Fruit fly (Drosophila melanogaster) whole organism, embryonic: ENCODE data around the gene CG42809.

ENCODE experiments used
- Bgb ChIP-seq: fragments of 200-800 bp; sonication (Bioruptor generic); IDR thresholded peaks from 2 replicates; pipeline ENCODE4 v1.3.6; 2022; ENCODE audit warnings: missing biosample characterization, missing genetic modification characterization; ENCODE audit not compliant: partially characterized antibody
- CG10431 ChIP-seq: fragments of 200-800 bp; sonication (Bioruptor generic); optimal IDR thresholded peaks from 3 replicates; lab custom pipeline; 2018; ENCODE audit warnings: missing biosample characterization, mild to moderate bottlenecking, missing genetic modification characterization
- CG11093 ChIP-seq: fragments of 200-800 bp; sonication (Bioruptor generic); IDR thresholded peaks from 3 replicates; pipeline ENCODE4 v1.3.6; 2022; ENCODE audit warnings: missing biosample characterization, missing genetic modification characterization
- CG12071 ChIP-seq: fragments of 200-800 bp; sonication (Bioruptor generic); optimal IDR thresholded peaks from 3 replicates; lab custom pipeline; 2018; ENCODE audit warnings: missing biosample characterization, mild to moderate bottlenecking, missing genetic modification characterization
- CG12744 ChIP-seq: fragments of 200-800 bp; sonication (Bioruptor generic); optimal IDR thresholded peaks from 2 replicates; lab custom pipeline; 2016; ENCODE audit warnings: missing biosample characterization, missing genetic modification characterization
- CG13894 ChIP-seq: fragments of 200-800 bp; sonication (Bioruptor generic); optimal IDR thresholded peaks from 3 replicates; lab custom pipeline; 2018; ENCODE audit warnings: missing biosample characterization, mild to moderate bottlenecking, missing genetic modification characterization, moderate library complexity
- CG14860 ChIP-seq: fragments of 200-800 bp; sonication (Bioruptor generic); IDR thresholded peaks from 3 replicates; pipeline ENCODE4 v1.3.6; 2022; ENCODE audit warnings: missing biosample characterization, missing genetic modification characterization; ENCODE audit not compliant: partially characterized antibody
- CG18764 ChIP-seq: fragments of 200-800 bp; sonication (Bioruptor generic); optimal IDR thresholded peaks from 3 replicates; lab custom pipeline; 2016; ENCODE audit warnings: missing biosample characterization, missing genetic modification characterization
- CG3163 ChIP-seq: fragments of 200-800 bp; sonication (Bioruptor generic); optimal IDR thresholded peaks from 3 replicates; lab custom pipeline; 2016; ENCODE audit warnings: missing biosample characterization, missing genetic modification characterization
- CG4730 ChIP-seq: fragments of 200-800 bp; sonication (Bioruptor generic); IDR thresholded peaks from 2 replicates; pipeline ENCODE4 v1.3.6; 2022; ENCODE audit warnings: missing biosample characterization, missing genetic modification characterization
- CG4820 ChIP-seq: fragments of 200-800 bp; sonication (Bioruptor generic); optimal IDR thresholded peaks from 3 replicates; lab custom pipeline; 2016; ENCODE audit warnings: missing biosample characterization, missing genetic modification characterization
- CG6175 ChIP-seq: fragments of 200-800 bp; sonication (Bioruptor generic); IDR thresholded peaks from 3 replicates; pipeline ENCODE4 v1.3.6; 2022; ENCODE audit warnings: missing biosample characterization, missing genetic modification characterization
- CG6654 ChIP-seq: fragments of 200-800 bp; sonication (Bioruptor generic); optimal IDR thresholded peaks from 2 replicates; lab custom pipeline; 2017; ENCODE audit warnings: missing biosample characterization, mild to moderate bottlenecking, missing genetic modification characterization
- CG7963 ChIP-seq: fragments of 200-800 bp; sonication (Bioruptor generic); IDR thresholded peaks from 3 replicates; pipeline ENCODE4 v1.3.6; 2022; ENCODE audit warnings: missing biosample characterization, missing genetic modification characterization; ENCODE audit not compliant: partially characterized antibody
- CG8478 ChIP-seq: fragments of >200 bp; optimal IDR thresholded peaks from 2 replicates; lab custom pipeline; 2018
- Dref ChIP-seq: fragments of 200-800 bp; sonication (Bioruptor generic); IDR thresholded peaks from 2 replicates; pipeline ENCODE4 v1.3.6; 2022; ENCODE audit warnings: missing biosample characterization, missing genetic modification characterization
- ERR ChIP-seq: fragments of 200-800 bp; sonication (Bioruptor generic); optimal IDR thresholded peaks from 2 replicates; lab custom pipeline; 2016; ENCODE audit warnings: missing biosample characterization, missing genetic modification characterization
- Ets97D ChIP-seq: fragments of 200-800 bp; sonication (Bioruptor generic); optimal IDR thresholded peaks from 3 replicates; lab custom pipeline; 2016; ENCODE audit warnings: missing biosample characterization, missing genetic modification characterization
- GATAe ChIP-seq: fragments of 200-800 bp; sonication (Bioruptor generic); conservative IDR thresholded peaks from 2 replicates; pipeline ENCODE4 v1.3.6; 2022; ENCODE audit warnings: missing biosample characterization, missing genetic modification characterization
- Gug ChIP-seq: fragments of 200-800 bp; sonication (Bioruptor generic); IDR thresholded peaks from 4 replicates; pipeline ENCODE4 v1.3.6; 2022; ENCODE audit warnings: missing biosample characterization, missing genetic modification characterization
- Hey ChIP-seq: fragments of 200-800 bp; sonication (Bioruptor generic); optimal IDR thresholded peaks from 3 replicates; lab custom pipeline; 2018; ENCODE audit warnings: missing biosample characterization, mild to moderate bottlenecking, missing genetic modification characterization
- MBD-R2 ChIP-seq: fragments of 200-800 bp; sonication (Bioruptor generic); IDR thresholded peaks from 2 replicates; pipeline ENCODE4 v1.3.6; 2022; ENCODE audit warnings: missing biosample characterization, missing genetic modification characterization
- MESR4 ChIP-seq: fragments of 200-800 bp; sonication (Bioruptor generic); optimal IDR thresholded peaks from 2 replicates; lab custom pipeline; 2018; ENCODE audit warnings: missing biosample characterization, mild to moderate bottlenecking, missing genetic modification characterization, moderate library complexity
- Myb ChIP-seq: fragments of 200-800 bp; sonication (Bioruptor generic); optimal IDR thresholded peaks from 2 replicates; lab custom pipeline; 2016; ENCODE audit warnings: missing biosample characterization, missing genetic modification characterization
- Rfx ChIP-seq: fragments of 200-800 bp; sonication (Bioruptor generic); IDR thresholded peaks from 2 replicates; pipeline ENCODE4 v1.3.6; 2022; ENCODE audit warnings: missing biosample characterization, missing genetic modification characterization
- Taf1 ChIP-seq: fragments of 200-800 bp; sonication (Bioruptor generic); IDR thresholded peaks from 2 replicates; pipeline ENCODE4 v1.3.6; 2022; ENCODE audit warnings: missing biosample characterization, missing genetic modification characterization
- Xrp1 ChIP-seq: fragments of 200-800 bp; sonication (Bioruptor generic); IDR thresholded peaks from 2 replicates; pipeline ENCODE4 v1.3.6; 2022; ENCODE audit warnings: missing biosample characterization, missing genetic modification characterization
- YL-1 ChIP-seq: fragments of 200-800 bp; sonication (Bioruptor generic); optimal IDR thresholded peaks from 3 replicates; lab custom pipeline; 2017; ENCODE audit warnings: missing biosample characterization, mild to moderate bottlenecking, missing genetic modification characterization
- ato ChIP-seq: fragments of 200-800 bp; sonication (Bioruptor generic); IDR thresholded peaks from 2 replicates; pipeline ENCODE4 v1.3.6; 2022; ENCODE audit warnings: missing biosample characterization, missing genetic modification characterization; ENCODE audit not compliant: partially characterized antibody
- chn ChIP-seq: fragments of 200-800 bp; sonication (Bioruptor generic); optimal IDR thresholded peaks from 2 replicates; lab custom pipeline; 2016; ENCODE audit warnings: missing biosample characterization, missing genetic modification characterization
- corto ChIP-seq: fragments of 200-800 bp; sonication (Bioruptor generic); optimal IDR thresholded peaks from 2 replicates; lab custom pipeline; 2016; ENCODE audit warnings: missing biosample characterization, mild to moderate bottlenecking, missing genetic modification characterization, moderate library complexity
- en ChIP-seq: fragments of 200-800 bp; sonication (Bioruptor generic); optimal IDR thresholded peaks from 2 replicates; lab custom pipeline; 2016; ENCODE audit warnings: missing biosample characterization, missing genetic modification characterization
- eve ChIP-seq, 2 experiments: fragments of >200 bp; optimal IDR thresholded peaks; 2 replicates each; lab custom pipeline; 2017; ENCODE audit warnings: missing biosample characterization in 2 of 2, missing genetic modification characterization in 2 of 2
- fd96Cb ChIP-seq: fragments of 200-800 bp; sonication (Bioruptor generic); optimal IDR thresholded peaks from 2 replicates; lab custom pipeline; 2018; ENCODE audit warnings: missing biosample characterization, mild to moderate bottlenecking, missing genetic modification characterization, moderate library complexity
- gro ChIP-seq: fragments of 200-800 bp; sonication (Bioruptor generic); optimal IDR thresholded peaks from 2 replicates; lab custom pipeline; 2016; ENCODE audit warnings: missing biosample characterization, missing genetic modification characterization
- insv ChIP-seq, 2 experiments: fragments of 200-800 bp; sonication (Bioruptor generic); optimal IDR thresholded peaks; 3 replicates each; lab custom pipeline; 2016 to 2018; ENCODE audit warnings: missing biosample characterization in 2 of 2, missing genetic modification characterization in 2 of 2
- kni ChIP-seq: fragments of 200-800 bp; sonication (Bioruptor generic); optimal IDR thresholded peaks from 3 replicates; lab custom pipeline; 2017; ENCODE audit warnings: mild to moderate bottlenecking, missing biosample characterization, missing genetic modification reagents, missing genetic modification characterization
- lab ChIP-seq: fragments of 200-800 bp; sonication (Bioruptor generic); optimal IDR thresholded peaks from 3 replicates; lab custom pipeline; 2017; ENCODE audit warnings: missing biosample characterization, missing genetic modification characterization, mild to moderate bottlenecking, moderate library complexity, missing genetic modification reagents
- lmd ChIP-seq: fragments of 200-800 bp; sonication (Bioruptor generic); IDR thresholded peaks from 2 replicates; pipeline ENCODE4 v1.3.6; 2022; ENCODE audit warnings: missing biosample characterization, missing genetic modification characterization
- org-1 ChIP-seq: fragments of 200-800 bp; sonication (Bioruptor generic); optimal IDR thresholded peaks from 2 replicates; lab custom pipeline; 2017; ENCODE audit warnings: missing biosample characterization, missing genetic modification characterization
- pb ChIP-seq: fragments of 200-800 bp; sonication (Bioruptor generic); optimal IDR thresholded peaks from 3 replicates; lab custom pipeline; 2016; ENCODE audit warnings: missing biosample characterization, missing genetic modification characterization
- peb ChIP-seq: fragments of 200-800 bp; sonication (Bioruptor generic); IDR thresholded peaks from 2 replicates; pipeline ENCODE4 v1.3.6; 2022; ENCODE audit warnings: missing biosample characterization, missing genetic modification characterization
- phol ChIP-seq: fragments of 200-800 bp; sonication (Bioruptor generic); optimal IDR thresholded peaks from 3 replicates; lab custom pipeline; 2018; ENCODE audit warnings: missing biosample characterization, mild to moderate bottlenecking, missing genetic modification characterization, moderate library complexity
- prd ChIP-seq, 3 experiments: fragments of >200 bp in 2 of 3; fragments of 200-800 bp in 1 of 3; sonication (Bioruptor generic) in 1 of 3; optimal IDR thresholded peaks in 2 of 3; IDR thresholded peaks in 1 of 3; 2 replicates in 2 of 3; 3 replicates in 1 of 3; pipeline versions ENCODE4 v1.3.6 to Lab custom; 2017 to 2022; ENCODE audit warnings: missing biosample characterization in 1 of 3, missing genetic modification characterization in 1 of 3
- psq ChIP-seq: fragments of 200-800 bp; sonication (Bioruptor generic); optimal IDR thresholded peaks from 2 replicates; lab custom pipeline; 2017; ENCODE audit warnings: missing biosample characterization, missing genetic modification characterization
- toy ChIP-seq: fragments of 200-800 bp; sonication (Bioruptor generic); IDR thresholded peaks from 2 replicates; pipeline ENCODE4 v1.3.6; 2022; ENCODE audit warnings: missing biosample characterization, missing genetic modification characterization
- trh ChIP-seq: fragments of 200-800 bp; sonication (Bioruptor generic); optimal IDR thresholded peaks from 2 replicates; lab custom pipeline; 2016; ENCODE audit warnings: missing biosample characterization, missing genetic modification characterization
- ttk ChIP-seq: fragments of 200-800 bp; sonication (Bioruptor generic); IDR thresholded peaks from 2 replicates; pipeline ENCODE4 v2.1.2; 2022; ENCODE audit warnings: missing biosample characterization, missing genetic modification characterization
- zen ChIP-seq: fragments of 200-800 bp; sonication (Bioruptor generic); optimal IDR thresholded peaks from 3 replicates; lab custom pipeline; 2018; ENCODE audit warnings: missing biosample characterization, mild to moderate bottlenecking, missing genetic modification characterization, moderate library complexity
- zen2 ChIP-seq: fragments of 200-800 bp; sonication (Bioruptor generic); IDR thresholded peaks from 3 replicates; pipeline ENCODE4 v1.3.6; 2022; ENCODE audit warnings: missing biosample characterization, missing genetic modification characterization; ENCODE audit not compliant: partially characterized antibody

Gene CG42809

DNA sequence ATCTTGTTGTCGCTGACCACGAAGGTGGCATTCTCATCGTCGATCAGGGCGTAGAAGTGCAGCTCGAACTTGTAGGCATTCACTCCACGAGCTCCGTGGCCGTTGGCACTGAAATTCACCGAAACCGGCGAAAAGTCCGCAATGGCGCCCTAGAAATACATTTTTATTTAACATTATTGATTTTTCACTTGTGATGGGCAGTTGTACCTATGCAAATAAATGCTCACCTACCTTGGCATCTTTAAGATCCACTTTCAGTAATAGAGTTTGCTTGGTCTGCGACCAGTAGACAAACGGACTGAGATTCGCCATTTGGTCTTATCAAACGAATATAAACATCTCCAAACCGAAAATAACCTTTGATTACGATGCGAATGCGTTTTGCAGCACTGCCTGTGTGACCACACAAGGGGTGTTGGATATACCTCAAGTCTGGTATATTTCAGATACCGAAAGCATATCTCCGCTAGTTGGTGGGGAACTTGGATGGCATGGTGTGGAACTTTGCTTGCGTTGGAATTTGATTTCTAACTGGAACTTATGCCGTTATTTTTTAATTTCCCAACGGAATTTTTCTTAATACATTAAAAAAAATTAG is 11.9 kb upstream of the CG42809 start, which contains the start of gene Hacd2 (continued):
- TF ChIP-seq lab (GFP tag; lab: Kevin White, UChicago) (peak; percentile 3), zen (tag; lab: Kevin White, UChicago) (no peak), CG8478 (lab: Kevin White, UChicago) (no peak), MBD-R2 (GFP tag; lab: Robert Waterston, UW) (peak; percentile 94), insv (GFP tag; optimal IDR thresholded peaks at IDR 0.05; lab: Kevin White, UChicago) (peak; percentile 80 to 98), YL-1 (GFP tag; lab: Kevin White, UChicago) (peak; percentile 77), Bgb (GFP tag; lab: Robert Waterston, UW) (peak; percentile 40; the same call in 1 of the 2 replicates), CG12744 (GFP tag; lab: Kevin White, UChicago) (peak; percentile 26), ERR (GFP tag; lab: Kevin White, UChicago) (peak; percentile 53), org-1 (GFP tag; lab: Kevin White, UChicago) (no peak), CG11093 (GFP tag; lab: Robert Waterston, UW) (no peak), eve (GFP tag; optimal IDR thresholded peaks at IDR 0.05; lab: Kevin White, UChicago) (no peak), CG4730 (GFP tag; lab: Robert Waterston, UW) (no peak), trh (GFP tag; lab: Kevin White, UChicago) (no peak), fd96Cb (no peak), CG6175 (GFP tag; lab: Robert Waterston, UW) (no peak), ato (peak; percentile 37; the same call in 1 of the 2 replicates), CG14860 (GFP tag; lab: Robert Waterston, UW) (0 out of 3 replicates have a peak, but pooled peaks have one; percentile 11), corto (no peak), CG10431 (GFP tag; lab: Kevin White, UChicago) (no peak), Gug (GFP tag; lab: Robert Waterston, UW) (no peak), Xrp1 (0 out of 2 replicates have a peak, but pooled peaks have one; percentile 14), pb (GFP tag; lab: Kevin White, UChicago) (no peak), CG7963 (GFP tag; lab: Robert Waterston, UW) (no peak), en (GFP tag; lab: Kevin White, UChicago) (no peak), gro (GFP tag; lab: Kevin White, UChicago) (peak; percentile 25), toy (GFP tag; lab: Robert Waterston, UW) (no peak), ttk (GFP tag; lab: Robert Waterston, UW) (no peak), zen2 (GFP tag; lab: Robert Waterston, UW) (no peak), peb (no peak), Taf1 (GFP tag; lab: Robert Waterston, UW) (no peak), chn (peak; percentile 27), CG13894 (no peak), GATAe (GFP tag; lab: Robert Waterston, UW) (peak; percentile 41), Hey (no peak), phol (peak; percentile 57), prd (optimal IDR thresholded peaks at IDR 0.05; lab: Kevin White, UChicago) (no peak), prd (GFP tag; IDR thresholded peaks at IDR 0.05; lab: Robert Waterston, UW) (no peak), Ets97D (GFP tag; lab: Kevin White, UChicago) (peak; percentile 90), CG12071 (GFP tag; lab: Kevin White, UChicago) (no peak), CG3163 (GFP tag; lab: Kevin White, UChicago) (peak; percentile 33), CG6654 (no peak), MESR4 (GFP tag; lab: Kevin White, UChicago) (peak; percentile 51), lmd (GFP tag; lab: Robert Waterston, UW) (no peak; the same call in 1 of the 2 replicates), Dref (GFP tag; lab: Robert Waterston, UW) (peak; percentile 39), Myb (peak; percentile 100), psq (GFP tag; lab: Kevin White, UChicago) (no peak), Rfx (peak; percentile 53; the same call in 1 of the 2 replicates), CG4820 (GFP tag; lab: Kevin White, UChicago) (no peak), kni (GFP tag; lab: Kevin White, UChicago) (no peak), CG18764 (peak; percentile 10)
